Worm (Caenorhabditis elegans) whole organism, midembryonic: Measurements from ENCODE around the gene gipc-2.

ENCODE experiments used
- T22C8.4 ChIP-seq: fragments of 200-800 bp; sonication (Bioruptor generic); IDR thresholded peaks from 2 replicates; pipeline ENCODE4 v1.3.6; 2022; ENCODE audit warnings: missing genetic modification characterization, missing compliant biosample characterization
- cog-1 ChIP-seq: sonication (generic microtip); optimal IDR thresholded peaks from 2 replicates; lab custom pipeline; 2016; ENCODE audit warnings: missing genetic modification characterization, missing compliant biosample characterization
- flt-1 ChIP-seq: fragments of 200-800 bp; sonication (Bioruptor generic); IDR thresholded peaks from 2 replicates; pipeline ENCODE4 v1.3.6; 2022; ENCODE audit warnings: missing genetic modification characterization, missing compliant biosample characterization
- klf-2 ChIP-seq: fragments of 200-800 bp; sonication (Bioruptor generic); conservative IDR thresholded peaks from 2 replicates; pipeline ENCODE4 v1.3.6; 2022; ENCODE audit warnings: missing genetic modification reagents, missing genetic modification characterization, missing compliant biosample characterization
- med-1 ChIP-seq: sonication (generic microtip); optimal IDR thresholded peaks from 2 replicates; lab custom pipeline; 2017; ENCODE audit warnings: missing genetic modification characterization, mild to moderate bottlenecking, missing compliant biosample characterization, antibody characterized with exemption, missing genetic modification reagents; ENCODE audit not compliant: insufficient read depth
- ref-1 ChIP-seq: fragments of 200-800 bp; sonication (Bioruptor generic); conservative IDR thresholded peaks from 2 replicates; pipeline ENCODE4 v1.3.6; 2022; ENCODE audit warnings: missing genetic modification reagents, missing genetic modification characterization, missing compliant biosample characterization
- tab-1 ChIP-seq: fragments of 200-800 bp; sonication (Bioruptor generic); IDR thresholded peaks from 2 replicates; pipeline ENCODE4 v1.3.6; 2022; ENCODE audit warnings: missing genetic modification characterization, missing compliant biosample characterization
- ztf-23 ChIP-seq: fragments of 200-800 bp; sonication (Bioruptor generic); IDR thresholded peaks from 2 replicates; pipeline ENCODE4 v1.3.6; 2022; ENCODE audit warnings: missing genetic modification reagents, missing genetic modification characterization, missing compliant biosample characterization
- ztf-29 ChIP-seq: fragments of 200-800 bp; sonication (Bioruptor generic); IDR thresholded peaks from 2 replicates; pipeline ENCODE4 v1.3.6; 2022; ENCODE audit warnings: missing genetic modification reagents, missing genetic modification characterization, missing compliant biosample characterization

Gene gipc-2

ce11 chrIV:9993403-9994132, 33.9 kb downstream of the gipc-2 start:
- TF ChIP-seq cog-1 (tag; lab: Kevin White, UChicago) (no peak), ztf-23 (GFP tag; lab: Robert Waterston, UW) (no peak), ref-1 (GFP tag; lab: Robert Waterston, UW) (no peak), T22C8.4 (GFP tag; lab: Robert Waterston, UW) (no peak), med-1 (no peak)

- no peak for TF ChIP-seq T22C8.4 (GFP tag; lab: Robert Waterston, UW)
- no peak for TF ChIP-seq med-1
- TF ChIP-seq klf-2 (GFP tag; lab: Robert Waterston, UW): no peak
- TF ChIP-seq ztf-23 (GFP tag; lab: Robert Waterston, UW): no peak
- no peak for TF ChIP-seq cog-1 (tag; lab: Kevin White, UChicago)
- no peak for TF ChIP-seq tab-1 (GFP tag; lab: Robert Waterston, UW)
- TF ChIP-seq ref-1 (GFP tag; lab: Robert Waterston, UW): no peak
These were observed 38.0 kb downstream of the gipc-2 start for ce11 chrIV:9989416-9989815.

- TF ChIP-seq ztf-29 (GFP tag; lab: Robert Waterston, UW) (no peak), ztf-23 (GFP tag; lab: Robert Waterston, UW) (no peak), flt-1 (GFP tag; lab: Robert Waterston, UW) (no peak), med-1 (no peak), ref-1 (GFP tag; lab: Robert Waterston, UW) (no peak), cog-1 (tag; lab: Kevin White, UChicago) (no peak), T22C8.4 (GFP tag; lab: Robert Waterston, UW) (no peak), klf-2 (GFP tag; lab: Robert Waterston, UW) (no peak), tab-1 (GFP tag; lab: Robert Waterston, UW) (no peak)
These were observed 44.6 kb downstream of the gipc-2 start, which contains the start of gene mam-2 for ce11 chrIV:9982895-9983294. Gene mam-2 (plus strand): TSS chrIV:9983195.

- TF ChIP-seq ztf-23 (GFP tag; lab: Robert Waterston, UW) (no peak), T22C8.4 (GFP tag; lab: Robert Waterston, UW) (no peak), med-1 (no peak), flt-1 (GFP tag; lab: Robert Waterston, UW) (no peak), ztf-29 (GFP tag; lab: Robert Waterston, UW) (no peak), tab-1 (GFP tag; lab: Robert Waterston, UW) (no peak), ref-1 (GFP tag; lab: Robert Waterston, UW) (no peak), klf-2 (GFP tag; lab: Robert Waterston, UW) (no peak), cog-1 (tag; lab: Kevin White, UChicago) (no peak)
These were observed 45.2 kb downstream of the gipc-2 start, which contains the start of gene rrp-1 for ce11 chrIV:9982226-9982794. Gene rrp-1 (minus strand): TSS chrIV:9982276.

ce11 chrIV:9977602-9978172, 49.8 kb downstream of the gipc-2 start, which contains the start of gene dhp-2:
Gene dhp-2 (plus strand): TSS chrIV:9978122.
- no peak for TF ChIP-seq flt-1 (GFP tag; lab: Robert Waterston, UW)
- no peak for TF ChIP-seq cog-1 (tag; lab: Kevin White, UChicago)
- no peak for TF ChIP-seq ztf-23 (GFP tag; lab: Robert Waterston, UW)
- TF ChIP-seq klf-2 (GFP tag; lab: Robert Waterston, UW): no peak
- no peak for TF ChIP-seq tab-1 (GFP tag; lab: Robert Waterston, UW)
- no peak for TF ChIP-seq ref-1 (GFP tag; lab: Robert Waterston, UW)
- TF ChIP-seq med-1: no peak
- TF ChIP-seq ztf-29 (GFP tag; lab: Robert Waterston, UW): no peak
- TF ChIP-seq T22C8.4 (GFP tag; lab: Robert Waterston, UW): no peak
